Fruit fly (Drosophila melanogaster): ENCODE data around the gene CG32500.

CG32500 gene

dm6 chrX:21593907-21594306, 29.6 kb downstream of the CG32500 start (continued):
- TF ChIP-seq CG6854 (GFP tag; optimal IDR thresholded peaks at IDR 0.05) (peak; percentile 38), HmgD (GFP tag; optimal IDR thresholded peaks at IDR 0.05) (peak; percentile 54), CG1603 (tag; optimal IDR thresholded peaks at IDR 0.05) (peak; percentile 95), bab2 (GFP tag; optimal IDR thresholded peaks at IDR 0.05) (peak; percentile 80), CG6813 (GFP tag; optimal IDR thresholded peaks at IDR 0.05) (peak; percentile 79), mld (GFP tag; IDR thresholded peaks at IDR 0.05; ENCODE audit: partially characterized antibody) (no peak), phol (tag; optimal IDR thresholded peaks at IDR 0.05) (peak; percentile 93), kay (GFP tag; optimal IDR thresholded peaks at IDR 0.05) (peak; percentile 53), Dad (GFP tag; optimal IDR thresholded peaks at IDR 0.05) (peak; percentile 50), C15 (GFP tag; IDR thresholded peaks at IDR 0.05) (peak; percentile 61; the same call in 1 of the 3 replicates), CG13287 (GFP tag; IDR thresholded peaks at IDR 0.05; ENCODE audit: partially characterized antibody) (no peak), CG18011 (GFP tag; optimal IDR thresholded peaks at IDR 0.05) (peak; percentile 31), gcm (GFP tag; optimal IDR thresholded peaks at IDR 0.05) (peak; percentile 63), ERR (GFP tag; optimal IDR thresholded peaks at IDR 0.05) (no peak), slp2 (GFP tag; optimal IDR thresholded peaks at IDR 0.05) (peak; percentile 81), CG15011 (GFP tag; optimal IDR thresholded peaks at IDR 0.05) (peak; percentile 56), ATbp (GFP tag; optimal IDR thresholded peaks at IDR 0.05) (peak; percentile 77), CG30020 (tag; optimal IDR thresholded peaks at IDR 0.05) (no peak), Fer3 (tag; optimal IDR thresholded peaks at IDR 0.05) (peak; percentile 73), CG7928 (GFP tag; optimal IDR thresholded peaks at IDR 0.05) (no peak), Sry-δ (GFP tag; optimal IDR thresholded peaks at IDR 0.05) (peak; percentile 32), ham (GFP tag; IDR thresholded peaks at IDR 0.05) (no peak), CG11398 (GFP tag; optimal IDR thresholded peaks at IDR 0.05) (peak; percentile 62), nau (GFP tag; optimal IDR thresholded peaks at IDR 0.05) (peak; percentile 67), CG9797 (GFP tag; optimal IDR thresholded peaks at IDR 0.05) (no peak), CG13775 (GFP tag; optimal IDR thresholded peaks at IDR 0.05) (peak; percentile 80), lbe (GFP tag; optimal IDR thresholded peaks at IDR 0.05) (peak; percentile 75), wor (GFP tag; IDR thresholded peaks at IDR 0.05) (peak; percentile 82), az2 (GFP tag; optimal IDR thresholded peaks at IDR 0.05) (peak; percentile 84), bbx (GFP tag; IDR thresholded peaks at IDR 0.05; ENCODE audit: partially characterized antibody) (no peak), dmrt99B (tag; optimal IDR thresholded peaks at IDR 0.05) (peak; percentile 92), h (optimal IDR thresholded peaks at IDR 0.05) (no peak), CG8478 (optimal IDR thresholded peaks at IDR 0.05) (no peak), Camta (GFP tag; optimal IDR thresholded peaks at IDR 0.05) (peak; percentile 67), zfh1 (GFP tag; IDR thresholded peaks at IDR 0.05) (peak; percentile 91), vnd (GFP tag; IDR thresholded peaks at IDR 0.05; ENCODE audit: partially characterized antibody) (no peak), knrl (GFP tag; IDR thresholded peaks at IDR 0.05; ENCODE audit: partially characterized antibody) (no peak), pros (GFP tag; optimal IDR thresholded peaks at IDR 0.05) (no peak), CG15514 (GFP tag; optimal IDR thresholded peaks at IDR 0.05) (peak; percentile 35), CG6791 (GFP tag; IDR thresholded peaks at IDR 0.05; ENCODE audit: partially characterized antibody) (no peak), pzg (GFP tag; optimal IDR thresholded peaks at IDR 0.05) (no peak), CG9727 (GFP tag; optimal IDR thresholded peaks at IDR 0.05) (peak; percentile 78), CG13894 (tag; optimal IDR thresholded peaks at IDR 0.05) (no peak), GATAe (GFP tag; conservative IDR thresholded peaks at IDR 0.05) (no peak; the same call in 1 of the 2 replicates), fd102C (GFP tag; optimal IDR thresholded peaks at IDR 0.05) (peak; percentile 74), HHEX (GFP tag; optimal IDR thresholded peaks at IDR 0.05) (peak; percentile 80), CG31441 (GFP tag; IDR thresholded peaks at IDR 0.05) (peak; percentile 89), yki (optimal IDR thresholded peaks at IDR 0.05) (no peak), chn (GFP tag; optimal IDR thresholded peaks at IDR 0.05) (peak; percentile 74), ab (GFP tag; optimal IDR thresholded peaks at IDR 0.05) (peak; percentile 39), CG34224 (GFP tag; IDR thresholded peaks at IDR 0.05; ENCODE audit: partially characterized antibody) (no peak)

All from whole organism, embryonic.